Fruit fly (Drosophila melanogaster) whole organism, embryonic: ENCODE data around the gene CG32305.

ENCODE experiments used
- CG10209 ChIP-seq: fragments of 200-800 bp; sonication (Bioruptor generic); optimal IDR thresholded peaks from 3 replicates; lab custom pipeline; 2017; ENCODE audit warnings: missing biosample characterization, mild to moderate bottlenecking, missing genetic modification characterization, missing genetic modification reagents
- CG10565 ChIP-seq: fragments of 200-800 bp; sonication (Bioruptor generic); optimal IDR thresholded peaks from 3 replicates; lab custom pipeline; 2016; ENCODE audit warnings: missing biosample characterization, mild to moderate bottlenecking, missing genetic modification characterization
- CG10979 ChIP-seq: fragments of 200-800 bp; sonication (Bioruptor generic); optimal IDR thresholded peaks from 2 replicates; lab custom pipeline; 2018; ENCODE audit warnings: missing biosample characterization, mild to moderate bottlenecking, missing genetic modification characterization, moderate library complexity
- CG11093 ChIP-seq: fragments of 200-800 bp; sonication (Bioruptor generic); IDR thresholded peaks from 3 replicates; pipeline ENCODE4 v1.3.6; 2022; ENCODE audit warnings: missing biosample characterization, missing genetic modification characterization
- CG12942 ChIP-seq: fragments of 200-800 bp; sonication (Bioruptor generic); optimal IDR thresholded peaks from 3 replicates; lab custom pipeline; 2016; ENCODE audit warnings: missing biosample characterization, missing genetic modification characterization
- CG14441 ChIP-seq: fragments of 200-800 bp; sonication (Bioruptor generic); IDR thresholded peaks from 2 replicates; pipeline ENCODE4 v1.3.6; 2022; ENCODE audit warnings: missing biosample characterization, missing genetic modification characterization
- CG17359 ChIP-seq: fragments of 200-800 bp; sonication (Bioruptor generic); optimal IDR thresholded peaks from 3 replicates; lab custom pipeline; 2018; ENCODE audit warnings: missing biosample characterization, mild to moderate bottlenecking, missing genetic modification characterization, moderate library complexity
- CG17361 ChIP-seq: fragments of 200-800 bp; sonication (Bioruptor generic); IDR thresholded peaks from 3 replicates; pipeline ENCODE4 v1.3.6; 2022; ENCODE audit warnings: missing biosample characterization, missing genetic modification characterization
- CG17568 ChIP-seq: fragments of 200-800 bp; sonication (Bioruptor generic); optimal IDR thresholded peaks from 2 replicates; lab custom pipeline; 2018; ENCODE audit warnings: missing biosample characterization, mild to moderate bottlenecking, missing genetic modification characterization, moderate library complexity
- CG17802 ChIP-seq: fragments of 200-800 bp; sonication (Bioruptor generic); optimal IDR thresholded peaks from 2 replicates; lab custom pipeline; 2018; ENCODE audit warnings: missing biosample characterization, mild to moderate bottlenecking, missing genetic modification characterization, moderate library complexity
- CG17912 ChIP-seq: fragments of 200-800 bp; sonication (Bioruptor generic); optimal IDR thresholded peaks from 2 replicates; lab custom pipeline; 2018; ENCODE audit warnings: missing biosample characterization, mild to moderate bottlenecking, missing genetic modification characterization
- CG18619 ChIP-seq: fragments of 200-800 bp; sonication (Bioruptor generic); optimal IDR thresholded peaks from 3 replicates; lab custom pipeline; 2017; ENCODE audit warnings: missing biosample characterization, mild to moderate bottlenecking, missing genetic modification characterization
- CG30431 ChIP-seq: fragments of 200-800 bp; sonication (Bioruptor generic); optimal IDR thresholded peaks from 2 replicates; lab custom pipeline; 2017; ENCODE audit warnings: missing biosample characterization, missing genetic modification characterization
- CG3281 ChIP-seq: fragments of 200-800 bp; sonication (Bioruptor generic); optimal IDR thresholded peaks from 3 replicates; lab custom pipeline; 2017; ENCODE audit warnings: missing biosample characterization, mild to moderate bottlenecking, missing genetic modification characterization
- CG33213 ChIP-seq: fragments of 200-800 bp; sonication (Bioruptor generic); optimal IDR thresholded peaks from 3 replicates; lab custom pipeline; 2016; ENCODE audit warnings: missing biosample characterization, missing genetic modification characterization
- CG33557 ChIP-seq: fragments of 200-800 bp; sonication (Bioruptor generic); optimal IDR thresholded peaks from 2 replicates; lab custom pipeline; 2019; ENCODE audit warnings: missing biosample characterization, mild to moderate bottlenecking, missing genetic modification characterization, moderate library complexity
- CG34376 ChIP-seq: fragments of 200-800 bp; sonication (Bioruptor generic); optimal IDR thresholded peaks from 2 replicates; lab custom pipeline; 2018; ENCODE audit warnings: missing biosample characterization, mild to moderate bottlenecking, missing genetic modification characterization
- CG6765 ChIP-seq: fragments of 200-800 bp; sonication (Bioruptor generic); optimal IDR thresholded peaks from 3 replicates; lab custom pipeline; 2017; ENCODE audit warnings: missing biosample characterization, mild to moderate bottlenecking, missing genetic modification characterization
- CG7928 ChIP-seq: fragments of 200-800 bp; sonication (Bioruptor generic); optimal IDR thresholded peaks from 2 replicates; lab custom pipeline; 2017; ENCODE audit warnings: missing biosample characterization, mild to moderate bottlenecking, missing genetic modification characterization
- CG8290 ChIP-seq, 3 experiments: fragments of 200-800 bp; sonication (Bioruptor generic); optimal IDR thresholded peaks; 2 replicates each; lab custom pipeline; 2016 to 2019; ENCODE audit warnings: missing biosample characterization in 3 of 3, missing genetic modification characterization in 3 of 3, mild to moderate bottlenecking in 2 of 3, moderate library complexity in 1 of 3
- CG8924 ChIP-seq: fragments of 200-800 bp; optimal IDR thresholded peaks from 3 replicates; lab custom pipeline; 2019; ENCODE audit warnings: missing biosample characterization, mild to moderate bottlenecking, missing genetic modification characterization, moderate library complexity
- CoRest ChIP-seq: fragments of 200-800 bp; sonication (Bioruptor generic); optimal IDR thresholded peaks from 3 replicates; lab custom pipeline; 2018; ENCODE audit warnings: missing biosample characterization, mild to moderate bottlenecking, missing genetic modification characterization, moderate library complexity
- Deaf1 ChIP-seq: fragments of 200-800 bp; optimal IDR thresholded peaks from 3 replicates; lab custom pipeline; 2019; ENCODE audit warnings: missing biosample characterization, mild to moderate bottlenecking, missing genetic modification characterization, moderate library complexity
- Drgx ChIP-seq: fragments of 200-800 bp; sonication (Bioruptor generic); IDR thresholded peaks from 2 replicates; pipeline ENCODE4 v1.3.6; 2022; ENCODE audit warnings: missing biosample characterization, missing genetic modification characterization
- E2f1 ChIP-seq: fragments of 200-800 bp; sonication (Bioruptor generic); IDR thresholded peaks from 2 replicates; pipeline ENCODE4 v1.3.6; 2022; ENCODE audit warnings: missing biosample characterization, missing genetic modification characterization
- Jarid2 ChIP-seq: fragments of 200-800 bp; sonication (Bioruptor generic); optimal IDR thresholded peaks from 3 replicates; lab custom pipeline; 2017; ENCODE audit warnings: mild to moderate bottlenecking, missing biosample characterization, missing genetic modification reagents, missing genetic modification characterization
- Meics ChIP-seq: fragments of 200-800 bp; sonication (Bioruptor generic); optimal IDR thresholded peaks from 2 replicates; lab custom pipeline; 2017; ENCODE audit warnings: missing biosample characterization, mild to moderate bottlenecking, missing genetic modification characterization
- Nf-YA ChIP-seq: fragments of 200-800 bp; sonication (Bioruptor generic); IDR thresholded peaks from 2 replicates; pipeline ENCODE4 v1.3.6; 2022; ENCODE audit warnings: missing biosample characterization, missing genetic modification characterization
- Oaz ChIP-seq: fragments of 200-800 bp; sonication (Bioruptor generic); IDR thresholded peaks from 2 replicates; pipeline ENCODE4 v1.3.6; 2022; ENCODE audit warnings: missing biosample characterization, missing genetic modification characterization
- Oli ChIP-seq: fragments of 200-800 bp; sonication (Bioruptor generic); optimal IDR thresholded peaks from 2 replicates; lab custom pipeline; 2018; ENCODE audit warnings: missing biosample characterization, mild to moderate bottlenecking, missing genetic modification characterization, moderate library complexity
- Rfx ChIP-seq: fragments of 200-800 bp; sonication (Bioruptor generic); IDR thresholded peaks from 2 replicates; pipeline ENCODE4 v1.3.6; 2022; ENCODE audit warnings: missing biosample characterization, missing genetic modification characterization
- Spps ChIP-seq: fragments of 200-800 bp; sonication (Bioruptor generic); optimal IDR thresholded peaks from 2 replicates; lab custom pipeline; 2018; ENCODE audit warnings: missing biosample characterization, mild to moderate bottlenecking, missing genetic modification characterization
- Ssrp ChIP-seq: fragments of 200-800 bp; sonication (Bioruptor generic); optimal IDR thresholded peaks from 2 replicates; lab custom pipeline; 2018; ENCODE audit warnings: missing biosample characterization, mild to moderate bottlenecking, missing genetic modification characterization, moderate library complexity
- TFAM ChIP-seq: fragments of 200-800 bp; sonication (Bioruptor generic); optimal IDR thresholded peaks from 2 replicates; lab custom pipeline; 2017; ENCODE audit warnings: missing biosample characterization, missing genetic modification characterization, inconsistent platforms
- ase ChIP-seq: fragments of 200-800 bp; sonication (Bioruptor generic); IDR thresholded peaks from 3 replicates; pipeline ENCODE4 v1.3.6; 2022; ENCODE audit warnings: missing biosample characterization, missing genetic modification characterization
- cg ChIP-seq: fragments of 200-800 bp; sonication (Bioruptor generic); optimal IDR thresholded peaks from 3 replicates; lab custom pipeline; 2019; ENCODE audit warnings: missing biosample characterization, mild to moderate bottlenecking, missing genetic modification characterization, moderate library complexity
- chif ChIP-seq, 2 experiments: fragments of 200-800 bp; sonication (Bioruptor generic); optimal IDR thresholded peaks; 3 replicates each; lab custom pipeline; 2016; ENCODE audit warnings: missing biosample characterization in 2 of 2, missing genetic modification characterization in 2 of 2
- eve ChIP-seq, 2 experiments: fragments of >200 bp; optimal IDR thresholded peaks; 2 replicates each; lab custom pipeline; 2017; ENCODE audit warnings: missing biosample characterization in 2 of 2, missing genetic modification characterization in 2 of 2
- gt ChIP-seq: fragments of 200-800 bp; sonication (Bioruptor generic); IDR thresholded peaks from 2 replicates; pipeline ENCODE4 v1.3.6; 2022; ENCODE audit warnings: missing biosample characterization, missing genetic modification characterization
- hkb ChIP-seq, 2 experiments: fragments of 200-800 bp in 1 of 2; fragments of >200 bp in 1 of 2; sonication (Bioruptor generic) in 1 of 2; IDR thresholded peaks in 1 of 2; optimal IDR thresholded peaks in 1 of 2; 2 replicates each; pipeline versions ENCODE4 v1.3.6 to Lab custom; 2017 to 2022; ENCODE audit warnings: missing biosample characterization in 1 of 2, missing genetic modification characterization in 1 of 2
- ind ChIP-seq: fragments of 200-800 bp; sonication (Bioruptor generic); optimal IDR thresholded peaks from 3 replicates; lab custom pipeline; 2016; ENCODE audit warnings: missing biosample characterization, missing genetic modification characterization
- jigr1 ChIP-seq: fragments of 200-800 bp; sonication (Bioruptor generic); IDR thresholded peaks from 3 replicates; pipeline ENCODE4 v1.3.6; 2022; ENCODE audit warnings: missing biosample characterization, missing genetic modification characterization
- lbe ChIP-seq: fragments of 200-800 bp; sonication (Bioruptor generic); optimal IDR thresholded peaks from 2 replicates; lab custom pipeline; 2016; ENCODE audit warnings: missing biosample characterization, mild to moderate bottlenecking, missing genetic modification characterization
- lola ChIP-seq, 3 experiments: fragments of >200 bp in 2 of 3; fragments of 200-800 bp in 1 of 3; sonication (Bioruptor generic) in 1 of 3; optimal IDR thresholded peaks; 2 replicates each; lab custom pipeline; 2017 to 2019; ENCODE audit warnings: missing biosample characterization in 3 of 3, missing genetic modification characterization in 3 of 3, mild to moderate bottlenecking in 1 of 3, moderate library complexity in 1 of 3
- p53 ChIP-seq: fragments of 200-800 bp; sonication (Bioruptor generic); optimal IDR thresholded peaks from 2 replicates; lab custom pipeline; 2016; ENCODE audit warnings: missing biosample characterization, missing genetic modification characterization
- pan ChIP-seq, 4 experiments: fragments of >200 bp in 3 of 4; fragments of 200-800 bp in 1 of 4; sonication (Bioruptor generic) in 1 of 4; optimal IDR thresholded peaks in 3 of 4; IDR thresholded peaks in 1 of 4; 2 replicates each; pipeline versions ENCODE4 v1.3.6 to Lab custom; 2017 to 2022; ENCODE audit warnings: missing biosample characterization in 2 of 4, missing genetic modification characterization in 2 of 4, mixed read lengths in 1 of 4
- salm ChIP-seq: fragments of 200-800 bp; sonication (Bioruptor generic); optimal IDR thresholded peaks from 2 replicates; lab custom pipeline; 2018; ENCODE audit warnings: missing biosample characterization, mild to moderate bottlenecking, missing genetic modification characterization
- vvl ChIP-seq: fragments of 200-800 bp; sonication (Bioruptor generic); IDR thresholded peaks from 2 replicates; pipeline ENCODE4 v1.3.6; 2022; ENCODE audit warnings: missing biosample characterization, missing genetic modification characterization

CG32305 gene

DNA sequence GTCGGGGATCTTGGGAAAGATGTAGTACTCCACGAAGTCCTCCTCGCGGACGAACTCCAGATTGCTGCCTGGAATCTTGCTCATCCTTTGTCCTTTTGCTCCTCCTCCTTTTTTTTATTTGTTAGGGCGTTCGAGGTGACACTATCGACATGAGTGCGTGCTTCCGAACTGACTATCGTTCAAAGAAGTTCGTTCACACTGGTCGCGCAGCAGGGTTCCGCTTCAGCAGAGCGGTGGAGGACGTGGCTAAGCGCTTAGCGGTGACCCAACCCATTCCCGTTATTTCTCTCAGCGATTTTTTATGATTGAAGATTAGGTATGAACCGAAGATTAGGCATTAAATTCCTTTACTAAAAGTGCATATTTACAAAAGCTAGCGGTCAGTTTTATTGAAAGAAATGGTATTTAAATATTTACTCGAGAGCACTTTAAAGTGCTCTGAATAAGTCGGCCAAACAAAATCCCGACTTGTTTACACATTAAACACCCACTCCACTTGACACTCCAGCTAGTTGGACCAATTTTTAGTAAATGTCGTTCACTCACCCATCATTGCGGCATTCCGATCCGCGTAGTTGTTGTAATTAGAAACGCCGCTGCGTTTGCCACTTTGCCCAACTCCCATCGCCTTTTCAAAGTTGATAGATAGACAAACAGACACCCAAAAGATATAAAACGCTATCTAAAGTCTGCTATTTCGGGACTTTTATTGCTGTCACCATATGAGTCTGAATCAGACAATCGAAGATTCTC, 17.4 kb downstream of the CG32305 start, which contains the start of the genes ecd and CG13806 (continued):
- TF ChIP-seq Oaz (GFP tag; lab: Robert Waterston, UW) = no peak
- TF ChIP-seq CG8924 (tag; lab: Kevin White, UChicago) = no peak
- peak in 1 of 2 experiments; percentile 50 for TF ChIP-seq chif (GFP tag; optimal IDR thresholded peaks at IDR 0.05; lab: Kevin White, UChicago)
- peak; percentile 84 for TF ChIP-seq Rfx
- no peak for TF ChIP-seq Spps
- peak; percentile 19 for TF ChIP-seq ind (GFP tag; lab: Kevin White, UChicago)
- TF ChIP-seq Drgx (GFP tag; lab: Robert Waterston, UW) = no peak
- TF ChIP-seq CG30431 (GFP tag; lab: Kevin White, UChicago) = no peak
- no peak for TF ChIP-seq CG17568 (GFP tag; lab: Kevin White, UChicago)
- peak; percentile 62 for TF ChIP-seq vvl (GFP tag; lab: Robert Waterston, UW)
- TF ChIP-seq CG12942 (GFP tag; lab: Kevin White, UChicago) = peak; percentile 27
- no peak for TF ChIP-seq CG10565 (GFP tag; lab: Kevin White, UChicago)
- no peak for TF ChIP-seq salm
- no peak for TF ChIP-seq CG17912
- TF ChIP-seq CG14441 = 0 out of 2 replicates have a peak, but pooled peaks have one; percentile 45
- peak; percentile 76 for TF ChIP-seq hkb (optimal IDR thresholded peaks at IDR 0.05; lab: Kevin White, UChicago)
- TF ChIP-seq hkb (GFP tag; IDR thresholded peaks at IDR 0.05; lab: Robert Waterston, UW) = no peak
- no peak for TF ChIP-seq gt (GFP tag; lab: Robert Waterston, UW)
- TF ChIP-seq CG17359 (tag; lab: Kevin White, UChicago) = no peak
- peak; percentile 2 for TF ChIP-seq CG10979 (tag; lab: Kevin White, UChicago)
- TF ChIP-seq CG8290 (GFP tag; optimal IDR thresholded peaks at IDR 0.05; lab: Kevin White, UChicago) = no peak
- TF ChIP-seq CG8290 (tag; optimal IDR thresholded peaks at IDR 0.05; lab: Kevin White, UChicago) = peak; percentile 15 to 79
- no peak for TF ChIP-seq CG18619 (GFP tag; lab: Kevin White, UChicago)
- no peak for TF ChIP-seq CG10209 (GFP tag; lab: Kevin White, UChicago)
- TF ChIP-seq Deaf1 (tag; lab: Kevin White, UChicago) = no peak
- TF ChIP-seq p53 (GFP tag; lab: Kevin White, UChicago) = no peak
- no peak for TF ChIP-seq Ssrp (tag; lab: Kevin White, UChicago)
- no peak for TF ChIP-seq E2f1 (GFP tag; lab: Robert Waterston, UW)
- no peak for TF ChIP-seq Oli (tag; lab: Kevin White, UChicago)
- TF ChIP-seq ase (GFP tag; lab: Robert Waterston, UW) = no peak
- TF ChIP-seq CG17802 (tag; lab: Kevin White, UChicago) = peak; percentile 88
- TF ChIP-seq eve (GFP tag; optimal IDR thresholded peaks at IDR 0.05; lab: Kevin White, UChicago) = no peak
- peak; percentile 83 for TF ChIP-seq CG33213 (GFP tag; lab: Kevin White, UChicago)
- TF ChIP-seq CG33557 (GFP tag; lab: Kevin White, UChicago) = no peak
- peak; percentile 69 for TF ChIP-seq CoRest (tag; lab: Kevin White, UChicago)
- TF ChIP-seq TFAM (GFP tag; lab: Kevin White, UChicago) = no peak
- TF ChIP-seq Nf-YA (GFP tag; lab: Robert Waterston, UW) = no peak
- TF ChIP-seq CG34376 (GFP tag; lab: Kevin White, UChicago) = no peak
- no peak for TF ChIP-seq CG11093 (GFP tag; lab: Robert Waterston, UW)
- no peak for TF ChIP-seq lola (GFP tag; optimal IDR thresholded peaks at IDR 0.05; lab: Kevin White, UChicago)
- TF ChIP-seq lbe (GFP tag; lab: Kevin White, UChicago) = no peak
- TF ChIP-seq CG3281 (GFP tag; lab: Kevin White, UChicago) = no peak
- no peak for TF ChIP-seq pan (optimal IDR thresholded peaks at IDR 0.05; lab: Kevin White, UChicago)
- TF ChIP-seq pan (GFP tag; optimal IDR thresholded peaks at IDR 0.05 in 1 of 2, IDR thresholded peaks at IDR 0.05 in 1 of 2) = peak in 1 of 2 experiments; percentile 62
- no peak for TF ChIP-seq CG17361 (GFP tag; lab: Robert Waterston, UW)
- TF ChIP-seq Meics (GFP tag; lab: Kevin White, UChicago) = no peak
- peak; percentile 17 for TF ChIP-seq CG7928
- no peak for TF ChIP-seq Jarid2 (GFP tag; lab: Kevin White, UChicago)
- TF ChIP-seq cg (GFP tag; lab: Kevin White, UChicago) = no peak
- no peak for TF ChIP-seq jigr1
- no peak for TF ChIP-seq CG6765
